Fruit fly (Drosophila melanogaster): ENCODE data around the gene pzg.
A peak's percentile ranks its signal among the peaks of the same experiment; 100 is the strongest.

Gene pzg

DNA sequence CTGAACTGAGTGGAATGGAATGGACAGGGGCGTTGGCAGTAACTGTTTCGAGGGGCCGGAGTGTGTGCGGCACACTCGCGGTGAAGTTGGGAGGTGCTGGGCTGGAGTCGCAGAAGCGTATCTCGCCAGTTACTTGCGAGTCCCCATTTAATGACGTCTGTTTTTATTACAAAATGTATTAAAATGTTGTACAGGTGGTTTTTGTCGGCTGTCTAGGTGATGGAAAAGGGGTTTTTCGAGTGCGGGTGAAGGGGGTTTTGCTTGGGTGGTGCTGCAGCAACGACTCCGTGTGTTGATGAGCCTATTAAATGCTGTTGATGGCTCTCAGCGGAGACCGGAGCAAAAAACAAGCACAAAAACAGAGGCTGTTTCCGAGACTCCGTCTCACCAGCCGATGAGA is 34.5 kb upstream of the pzg start (continued):
- TF ChIP-seq so (GFP tag; IDR thresholded peaks at IDR 0.05) (peak; percentile 44; the same call in 1 of the 3 replicates), sisA (GFP tag; IDR thresholded peaks at IDR 0.05) (peak; percentile 28; the same call in 1 of the 2 replicates), CG8478 (optimal IDR thresholded peaks at IDR 0.05) (no peak), CG12942 (GFP tag; optimal IDR thresholded peaks at IDR 0.05) (no peak), CG11695 (GFP tag; IDR thresholded peaks at IDR 0.05) (0 out of 3 replicates have a peak, but pooled peaks have one; percentile 45)

dm6 chr3L:21252525-21252924 is 33.4 kb upstream of the pzg start:
- TF ChIP-seq CG12071 (GFP tag; optimal IDR thresholded peaks at IDR 0.05) (no peak), sqz (GFP tag; optimal IDR thresholded peaks at IDR 0.05) (no peak), CG4282 (GFP tag; optimal IDR thresholded peaks at IDR 0.05) (no peak), Rx (GFP tag; IDR thresholded peaks at IDR 0.05) (0 out of 2 replicates have a peak, but pooled peaks have one; percentile 20), CG10959 (GFP tag; IDR thresholded peaks at IDR 0.05) (no peak), Camta (GFP tag; optimal IDR thresholded peaks at IDR 0.05) (no peak), CG6791 (GFP tag; IDR thresholded peaks at IDR 0.05; ENCODE audit: partially characterized antibody) (peak; percentile 38; the same call in 1 of the 3 replicates), mld (GFP tag; IDR thresholded peaks at IDR 0.05; ENCODE audit: partially characterized antibody) (0 out of 3 replicates have a peak, but pooled peaks have one; percentile 29), bigmax (GFP tag; optimal IDR thresholded peaks at IDR 0.05) (no peak), CG31365 (tag; optimal IDR thresholded peaks at IDR 0.05) (no peak), sisA (GFP tag; IDR thresholded peaks at IDR 0.05) (no peak), Max (GFP tag; optimal IDR thresholded peaks at IDR 0.05) (no peak), cg (GFP tag; optimal IDR thresholded peaks at IDR 0.05) (peak; percentile 43), Ets65A (GFP tag) (peak; percentile 77), stc (GFP tag; IDR thresholded peaks at IDR 0.05) (no peak), CG13424 (tag; optimal IDR thresholded peaks at IDR 0.05) (no peak), CG34224 (GFP tag; IDR thresholded peaks at IDR 0.05; ENCODE audit: partially characterized antibody) (no peak), Deaf1 (tag; optimal IDR thresholded peaks at IDR 0.05) (no peak), E2f1 (GFP tag; IDR thresholded peaks at IDR 0.05) (no peak), Opbp (GFP tag; IDR thresholded peaks at IDR 0.05; ENCODE audit: partially characterized antibody) (peak; percentile 58; the same call in 1 of the 3 replicates), CG3726 (GFP tag; IDR thresholded peaks at IDR 0.05) (no peak), CG16863 (GFP tag; optimal IDR thresholded peaks at IDR 0.05) (no peak), chn (GFP tag; optimal IDR thresholded peaks at IDR 0.05) (no peak), ken (GFP tag; IDR thresholded peaks at IDR 0.05) (0 out of 3 replicates have a peak, but pooled peaks have one; percentile 15), CG12219 (GFP tag; optimal IDR thresholded peaks at IDR 0.05) (no peak), bbx (GFP tag; IDR thresholded peaks at IDR 0.05; ENCODE audit: partially characterized antibody) (peak; percentile 33; the same call in 1 of the 2 replicates), zen2 (GFP tag; IDR thresholded peaks at IDR 0.05; ENCODE audit: partially characterized antibody) (no peak), Myb (GFP tag; optimal IDR thresholded peaks at IDR 0.05) (no peak)

DNA sequence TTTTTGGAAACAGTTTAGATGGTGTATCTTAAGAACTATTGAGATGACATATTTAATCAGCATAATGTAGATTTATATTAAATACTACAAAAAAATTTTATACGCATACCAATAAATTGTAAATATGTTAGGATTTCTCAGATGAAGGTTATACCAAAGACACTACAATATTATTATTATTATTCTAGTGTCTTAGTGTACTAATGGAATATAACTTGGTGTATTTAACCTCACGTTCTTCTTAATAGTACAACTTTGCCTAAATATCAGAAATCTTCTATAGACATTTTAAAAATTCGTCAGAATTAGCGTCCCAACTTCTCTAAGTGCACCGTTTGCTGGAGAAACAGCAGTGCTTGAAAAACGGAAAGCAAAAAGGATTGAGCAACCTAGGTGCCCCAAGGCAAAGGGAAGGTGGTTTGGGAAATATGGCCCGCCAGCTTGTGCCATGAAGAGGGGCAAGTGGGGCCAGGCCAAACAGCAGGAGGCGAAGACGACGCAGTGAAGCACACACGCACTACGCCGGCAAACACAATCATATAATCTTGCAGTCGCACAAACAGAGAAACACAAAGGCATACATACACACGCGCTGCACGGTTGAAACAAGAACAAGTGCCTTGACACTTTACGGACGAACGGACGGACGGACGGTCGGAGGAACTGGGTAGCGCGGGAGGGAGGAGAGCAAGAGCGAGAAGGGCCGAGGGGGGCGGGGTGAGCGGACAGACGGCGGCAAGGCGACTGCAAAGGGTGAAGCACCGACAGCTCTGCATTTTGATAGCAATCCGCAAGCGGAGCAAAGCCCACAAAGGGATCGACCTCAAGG is 32.8 kb upstream of the pzg start:
- TF ChIP-seq lmd (GFP tag; IDR thresholded peaks at IDR 0.05) (no peak), Hand (GFP tag; optimal IDR thresholded peaks at IDR 0.05) (no peak), unc-4 (GFP tag; IDR thresholded peaks at IDR 0.05; ENCODE audit: partially characterized antibody) (no peak), Dll (GFP tag; IDR thresholded peaks at IDR 0.05; ENCODE audit: partially characterized antibody) (no peak), corto (GFP tag; optimal IDR thresholded peaks at IDR 0.05) (no peak), fd102C (GFP tag; optimal IDR thresholded peaks at IDR 0.05) (no peak), dm (GFP tag; optimal IDR thresholded peaks at IDR 0.05) (no peak), CG9817 (tag; optimal IDR thresholded peaks at IDR 0.05) (no peak), Fer2 (tag; optimal IDR thresholded peaks at IDR 0.05) (no peak), YL-1 (GFP tag; optimal IDR thresholded peaks at IDR 0.05) (no peak), CG17359 (tag; optimal IDR thresholded peaks at IDR 0.05) (no peak), tll (GFP tag; optimal IDR thresholded peaks at IDR 0.05) (no peak), kay (GFP tag; optimal IDR thresholded peaks at IDR 0.05) (no peak), CG11504 (tag; optimal IDR thresholded peaks at IDR 0.05) (no peak), CG12104 (GFP tag; optimal IDR thresholded peaks at IDR 0.05) (no peak), Drgx (GFP tag; IDR thresholded peaks at IDR 0.05) (no peak)

All from whole organism, embryonic.